Worm (Caenorhabditis elegans) whole organism, L4/young adult: ENCODE data around the gene glna-2.

ENCODE experiments used
- W03F9.2 ChIP-seq: fragments of 150-350 bp; optimal IDR thresholded peaks from 2 replicates; lab custom pipeline; 2014; ENCODE audit warnings: missing biosample characterization, missing genetic modification characterization
- dao-5 ChIP-seq: sonication (generic microtip); optimal IDR thresholded peaks from 2 replicates; lab custom pipeline; 2016; ENCODE audit warnings: missing genotype, missing genetic modification characterization, moderate library complexity, missing compliant biosample characterization

DNA sequence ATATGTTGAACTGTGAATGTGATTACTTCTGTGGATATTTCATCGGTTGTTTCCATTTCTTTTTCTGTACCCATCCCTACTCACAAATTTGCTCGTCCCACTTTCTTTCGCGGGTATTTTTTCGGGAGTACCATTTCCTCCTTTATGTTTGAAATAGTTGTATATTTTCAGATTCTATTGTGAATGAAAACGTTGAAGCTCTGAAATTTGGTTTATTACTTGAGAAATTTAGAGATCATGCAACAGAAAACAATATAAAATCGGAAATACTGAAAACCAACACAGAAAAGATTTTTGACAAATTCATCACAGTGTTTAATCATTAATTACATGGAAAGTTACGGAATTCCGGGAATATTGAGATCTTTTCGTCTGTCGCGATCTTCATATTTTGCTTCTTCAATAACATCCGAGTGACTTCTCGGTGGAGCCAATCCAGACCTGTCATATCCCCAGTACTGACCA, 12.2 kb downstream of the glna-2 start:
- no peak for TF ChIP-seq dao-5 (tag; lab: Kevin White, UChicago)
- TF ChIP-seq W03F9.2 (tag; lab: Kevin White, UChicago), result no peak
